Worm (Caenorhabditis elegans): Measurements from ENCODE around the gene C25F9.16.

DNA sequence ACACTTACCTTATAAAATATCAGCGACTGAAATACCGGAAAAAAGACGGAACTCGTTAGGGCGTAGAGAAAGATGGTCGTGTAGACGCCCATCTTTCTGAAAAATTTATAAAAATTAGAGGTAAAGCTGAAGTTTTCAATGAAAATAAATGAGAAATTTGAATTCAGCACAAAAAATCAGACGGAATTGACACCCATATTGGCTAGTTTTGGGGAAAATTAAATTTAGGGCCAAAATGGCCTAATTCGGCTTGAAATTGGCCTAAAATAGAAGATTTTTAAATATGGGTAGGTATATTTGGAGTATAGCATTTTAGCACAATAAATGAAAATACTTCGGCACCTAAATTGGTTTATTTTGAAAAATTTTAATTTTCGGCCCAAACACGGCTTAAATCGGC lies 44.2 kb upstream of the C25F9.16 start, which contains the start of gene slcr-46.2:
- TF ChIP-seq unc-62 (GFP tag; optimal IDR thresholded peaks at IDR 0.05) (no peak), sptf-1 (tag; optimal IDR thresholded peaks at IDR 0.05) (no peak), lin-13 (tag; optimal IDR thresholded peaks at IDR 0.05) (no peak), nhr-237 (tag; optimal IDR thresholded peaks at IDR 0.05) (no peak), pha-4 (tag; optimal IDR thresholded peaks at IDR 0.05) (no peak), snpc-4 (tag; optimal IDR thresholded peaks at IDR 0.05) (no peak), zip-8 (tag; optimal IDR thresholded peaks at IDR 0.05) (no peak), M03D4.4 (tag; optimal IDR thresholded peaks at IDR 0.05) (no peak), elt-3 (tag; optimal IDR thresholded peaks at IDR 0.05) (no peak), unc-39 (tag; optimal IDR thresholded peaks at IDR 0.05) (no peak), ceh-43 (GFP tag; optimal IDR thresholded peaks at IDR 0.05) (no peak), nhr-28 (tag; optimal IDR thresholded peaks at IDR 0.05) (no peak)
